Fruit fly (Drosophila melanogaster): ENCODE measurements around the gene pigeon.

Gene pigeon

dm6 chr2L:19138361-19139041 lies 47.3 kb upstream of the pigeon start (continued):
- TF ChIP-seq CG12104 (GFP tag; optimal IDR thresholded peaks at IDR 0.05) = no peak
- TF ChIP-seq CG3407 (GFP tag; optimal IDR thresholded peaks at IDR 0.05) = no peak
- TF ChIP-seq Aef1 (GFP tag; IDR thresholded peaks at IDR 0.05) = no peak
- TF ChIP-seq CG1603 (tag; optimal IDR thresholded peaks at IDR 0.05) = peak; percentile 8
- peak; percentile 29 for TF ChIP-seq CoRest (tag; optimal IDR thresholded peaks at IDR 0.05)
- no peak for TF ChIP-seq CG10366 (GFP tag; IDR thresholded peaks at IDR 0.05)
- peak; percentile 9 for TF ChIP-seq nmo (GFP tag; optimal IDR thresholded peaks at IDR 0.05)
- no peak for TF ChIP-seq CG42726 (GFP tag; IDR thresholded peaks at IDR 0.05; ENCODE audit: partially characterized antibody)
- TF ChIP-seq oc (tag; optimal IDR thresholded peaks at IDR 0.05) = no peak
- TF ChIP-seq Sry-δ (GFP tag; optimal IDR thresholded peaks at IDR 0.05) = no peak
- TF ChIP-seq CG30403 (GFP tag; optimal IDR thresholded peaks at IDR 0.05) = peak; percentile 13
- no peak for TF ChIP-seq h (optimal IDR thresholded peaks at IDR 0.05)
- TF ChIP-seq CG1233 (GFP tag; optimal IDR thresholded peaks at IDR 0.05) = no peak
- no peak for TF ChIP-seq Dip2 (GFP tag; IDR thresholded peaks at IDR 0.05)
- TF ChIP-seq mld (GFP tag; IDR thresholded peaks at IDR 0.05; ENCODE audit: partially characterized antibody) = no peak
- no peak for TF ChIP-seq ac (GFP tag; optimal IDR thresholded peaks at IDR 0.05)
- no peak for TF ChIP-seq mirr (GFP tag; optimal IDR thresholded peaks at IDR 0.05)
- TF ChIP-seq tin (GFP tag; optimal IDR thresholded peaks at IDR 0.05) = no peak
- TF ChIP-seq B-H2 (GFP tag; optimal IDR thresholded peaks at IDR 0.05) = no peak
- TF ChIP-seq CG34376 (GFP tag; optimal IDR thresholded peaks at IDR 0.05) = no peak
- TF ChIP-seq CG3163 (GFP tag; optimal IDR thresholded peaks at IDR 0.05) = no peak
- no peak for TF ChIP-seq tap (tag; optimal IDR thresholded peaks at IDR 0.05)
- TF ChIP-seq ro (GFP tag; IDR thresholded peaks at IDR 0.05) = no peak
- TF ChIP-seq E2f1 (GFP tag; IDR thresholded peaks at IDR 0.05) = no peak
- TF ChIP-seq dm (GFP tag; optimal IDR thresholded peaks at IDR 0.05) = no peak
- TF ChIP-seq CG11696 (GFP tag; IDR thresholded peaks at IDR 0.05) = no peak
- no peak for TF ChIP-seq CG14965 (GFP tag; optimal IDR thresholded peaks at IDR 0.05; ENCODE audit: borderline replicate concordance)
- TF ChIP-seq CG3847 (GFP tag; IDR thresholded peaks at IDR 0.05) = no peak
- TF ChIP-seq amos (GFP tag; IDR thresholded peaks at IDR 0.05; ENCODE audit: partially characterized antibody) = no peak
- no peak for TF ChIP-seq CG6813 (GFP tag; optimal IDR thresholded peaks at IDR 0.05)
- no peak for TF ChIP-seq Awh (GFP tag; IDR thresholded peaks at IDR 0.05)
- no peak for TF ChIP-seq Hmx (GFP tag; optimal IDR thresholded peaks at IDR 0.05)
- no peak for TF ChIP-seq Mes4 (GFP tag; optimal IDR thresholded peaks at IDR 0.05)
- TF ChIP-seq Fer2 (tag; optimal IDR thresholded peaks at IDR 0.05) = no peak
- TF ChIP-seq HLH4C (GFP tag; IDR thresholded peaks at IDR 0.05; ENCODE audit: partially characterized antibody) = no peak
- TF ChIP-seq CG13624 (GFP tag; optimal IDR thresholded peaks at IDR 0.05) = no peak
- no peak for TF ChIP-seq insv (GFP tag; optimal IDR thresholded peaks at IDR 0.05)
- peak in 1 of 2 experiments; percentile 23 for TF ChIP-seq Hr51 (GFP tag; optimal IDR thresholded peaks at IDR 0.05)
- no peak for TF ChIP-seq BEAF-32 (GFP tag; optimal IDR thresholded peaks at IDR 0.05)
- TF ChIP-seq toy (GFP tag; IDR thresholded peaks at IDR 0.05) = no peak
- TF ChIP-seq CG17186 (GFP tag; optimal IDR thresholded peaks at IDR 0.05) = no peak
- TF ChIP-seq chinmo (GFP tag; IDR thresholded peaks at IDR 0.05; ENCODE audit: partially characterized antibody) = 0 out of 4 replicates have a peak, but pooled peaks have one; percentile 38
- TF ChIP-seq CG9797 (GFP tag; optimal IDR thresholded peaks at IDR 0.05) = no peak
- TF ChIP-seq HmgD (GFP tag; optimal IDR thresholded peaks at IDR 0.05) = no peak
- TF ChIP-seq CG34422 (GFP tag; IDR thresholded peaks at IDR 0.05) = no peak
- no peak for TF ChIP-seq grn (GFP tag; optimal IDR thresholded peaks at IDR 0.05)
- no peak for TF ChIP-seq unc-4 (GFP tag; IDR thresholded peaks at IDR 0.05; ENCODE audit: partially characterized antibody)
- no peak for TF ChIP-seq CG6854 (GFP tag; optimal IDR thresholded peaks at IDR 0.05)
- TF ChIP-seq ken (GFP tag; IDR thresholded peaks at IDR 0.05) = no peak
- no peak for TF ChIP-seq Drgx (GFP tag; IDR thresholded peaks at IDR 0.05)
